Worm (Caenorhabditis elegans): Measurements from ENCODE around the gene txt-2.

DNA sequence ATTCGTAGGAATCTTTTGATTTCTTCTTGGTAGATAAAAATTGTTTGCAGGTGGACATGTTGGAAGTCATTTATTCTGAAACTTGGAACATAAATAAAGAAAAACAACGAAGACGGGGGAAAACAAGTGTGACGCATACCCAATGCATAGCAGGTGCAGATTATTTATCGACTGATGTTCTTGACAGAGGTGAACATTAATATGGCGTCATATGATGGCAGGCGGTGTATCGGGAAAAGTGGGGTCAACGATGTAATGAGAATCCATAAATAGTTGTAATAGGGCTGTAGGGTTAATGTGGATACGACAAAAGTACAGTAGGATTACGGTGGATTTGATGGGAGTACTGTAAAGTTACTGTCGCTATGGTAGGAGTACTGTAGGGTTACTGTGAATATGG, at the start of gene txt-2:
- no peak for TF ChIP-seq ceh-45 (GFP tag; IDR thresholded peaks at IDR 0.05)
- TF ChIP-seq ets-4 (tag; optimal IDR thresholded peaks at IDR 0.05), result no peak

Data from whole organism, late embryonic.